Worm (Caenorhabditis elegans) whole organism, mixed stage, embryonic: Measurements from ENCODE around the gene dgat-2.

Experiments
- nhr-76 ChIP-seq: sonication (generic microtip); optimal IDR thresholded peaks from 2 replicates; lab custom pipeline; 2017; ENCODE audit warnings: missing biosample characterization, missing genetic modification characterization
- unc-39 ChIP-seq: fragments of 150-350 bp; optimal IDR thresholded peaks from 2 replicates; lab custom pipeline; 2014; ENCODE audit warnings: missing biosample characterization, missing genetic modification characterization

DNA sequence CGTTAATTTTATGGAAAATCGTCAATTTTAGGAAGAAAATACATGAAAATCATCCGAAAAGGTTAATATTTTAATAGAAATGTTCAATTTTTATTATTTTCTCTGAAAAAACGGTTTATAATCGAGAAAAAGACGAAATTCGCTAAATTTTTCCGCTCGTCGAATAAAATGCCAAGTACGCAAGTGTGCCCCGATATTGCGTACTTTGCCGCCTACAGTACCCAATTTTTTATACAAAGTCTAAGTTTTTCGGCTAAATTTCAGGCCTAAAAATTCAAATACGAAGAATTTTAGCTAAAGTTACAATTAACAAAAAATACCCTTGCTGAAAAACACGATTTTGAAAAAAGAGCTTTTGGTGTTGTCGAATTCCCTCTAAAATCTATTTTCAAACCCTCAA is 1.3 kb upstream of the dgat-2 start:
- TF ChIP-seq nhr-76 (no peak), unc-39 (tag; lab: Kevin White, UChicago) (no peak)
